Worm (Caenorhabditis elegans) whole organism, mixed stage, embryonic: Measurements from ENCODE around the gene T24F1.7.

ENCODE experiments used
- bed-3 ChIP-seq: fragments of 200-800 bp; sonication (Bioruptor generic); optimal IDR thresholded peaks from 3 replicates; lab custom pipeline; 2018; ENCODE audit warnings: mild to moderate bottlenecking, missing genetic modification characterization, moderate library complexity, missing compliant biosample characterization
- ceh-43 ChIP-seq: fragments of 200-800 bp; sonication (Bioruptor generic); optimal IDR thresholded peaks from 2 replicates; lab custom pipeline; 2018; ENCODE audit warnings: mild to moderate bottlenecking, missing genetic modification characterization, moderate library complexity, missing compliant biosample characterization
- elt-3 ChIP-seq: fragments of 150-350 bp; optimal IDR thresholded peaks from 2 replicates; lab custom pipeline; 2014; ENCODE audit warnings: missing biosample characterization, missing genetic modification characterization
- mls-2 ChIP-seq: sonication (generic microtip); optimal IDR thresholded peaks from 2 replicates; lab custom pipeline; 2016; ENCODE audit warnings: mild to moderate bottlenecking, missing genetic modification characterization, moderate library complexity, missing compliant biosample characterization
- nhr-28 ChIP-seq: fragments of 150-350 bp; optimal IDR thresholded peaks from 2 replicates; lab custom pipeline; 2014; ENCODE audit warnings: missing biosample characterization, missing genetic modification characterization
- sptf-1 ChIP-seq: sonication (generic microtip); optimal IDR thresholded peaks from 2 replicates; lab custom pipeline; 2017; ENCODE audit warnings: mild to moderate bottlenecking, missing genetic modification characterization, moderate library complexity, missing compliant biosample characterization
- tbx-8 ChIP-seq: fragments of 200-800 bp; sonication (Bioruptor generic); optimal IDR thresholded peaks from 2 replicates; lab custom pipeline; 2018; ENCODE audit warnings: mild to moderate bottlenecking, missing genetic modification characterization, moderate library complexity, missing compliant biosample characterization
- unc-39 ChIP-seq: fragments of 150-350 bp; optimal IDR thresholded peaks from 2 replicates; lab custom pipeline; 2014; ENCODE audit warnings: missing biosample characterization, missing genetic modification characterization
- ztf-11 ChIP-seq: fragments of 150-350 bp; optimal IDR thresholded peaks from 2 replicates; lab custom pipeline; 2014; ENCODE audit warnings: missing biosample characterization, missing genetic modification characterization

DNA sequence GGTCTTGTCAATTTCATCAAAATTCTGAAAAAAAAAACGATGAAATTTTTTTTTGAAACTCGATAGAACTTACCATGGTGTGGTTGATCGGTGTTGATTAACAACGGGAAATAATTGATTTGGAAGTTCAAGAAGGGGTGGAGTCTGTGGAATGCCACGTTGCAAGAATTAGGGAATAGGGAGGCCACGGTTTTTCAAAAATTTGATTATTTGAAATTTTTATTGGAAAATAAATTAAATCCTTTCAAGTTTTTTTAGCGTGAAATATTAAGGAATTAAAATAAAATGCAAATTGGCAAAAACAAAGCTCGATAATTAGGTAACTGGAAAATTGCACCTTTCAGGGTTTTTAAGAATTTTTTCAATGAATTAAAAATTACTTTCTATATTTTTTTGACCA, 27.2 kb downstream of the T24F1.7 start, which contains the start of gene rmd-3:
- TF ChIP-seq nhr-28 (tag; lab: Kevin White, UChicago) (no peak), unc-39 (no peak), ztf-11 (tag; lab: Kevin White, UChicago) (no peak), sptf-1 (tag; lab: Kevin White, UChicago) (no peak), elt-3 (tag; lab: Kevin White, UChicago) (no peak), ceh-43 (GFP tag; lab: Kevin White, UChicago) (no peak), tbx-8 (GFP tag; lab: Kevin White, UChicago) (no peak), bed-3 (GFP tag; lab: Kevin White, UChicago) (no peak), mls-2 (tag; lab: Kevin White, UChicago) (no peak)
